Fruit fly (Drosophila melanogaster) whole organism, wandering third instar larva: Measurements from ENCODE around the gene CG31922.

Source experiments
- Abd-B ChIP-seq: fragments of >200 bp; optimal IDR thresholded peaks from 2 replicates; lab custom pipeline; 2017; ENCODE audit warnings: missing biosample characterization, missing genetic modification characterization
- CG32264 ChIP-seq: fragments of 200-800 bp; sonication (Bioruptor generic); optimal IDR thresholded peaks from 2 replicates; lab custom pipeline; 2016; ENCODE audit warnings: missing biosample characterization, missing genetic modification characterization
- CG9705 ChIP-seq: fragments of 200-800 bp; sonication (Bioruptor generic); optimal IDR thresholded peaks from 2 replicates; lab custom pipeline; 2018; ENCODE audit warnings: missing biosample characterization, mild to moderate bottlenecking, missing genetic modification characterization
- CrebA ChIP-seq: fragments of 200-800 bp; sonication (Bioruptor generic); optimal IDR thresholded peaks from 2 replicates; lab custom pipeline; 2016; ENCODE audit warnings: missing biosample characterization, mild to moderate bottlenecking, missing genetic modification characterization, borderline replicate concordance
- Dfd ChIP-seq: fragments of >200 bp; optimal IDR thresholded peaks from 2 replicates; lab custom pipeline; 2017; ENCODE audit warnings: missing biosample characterization, missing genetic modification characterization
- Dif ChIP-seq: fragments of 200-275, 200-300 bp; sonication (Bioruptor generic); optimal IDR thresholded peaks from 2 replicates; lab custom pipeline; 2018; ENCODE audit warnings: missing biosample characterization, missing genetic modification characterization; ENCODE audit not compliant: partially characterized antibody
- GATAd ChIP-seq: sonication (Bioruptor generic); optimal IDR thresholded peaks from 2 replicates; lab custom pipeline; 2016; ENCODE audit warnings: missing biosample characterization, missing genetic modification characterization
- HLH106 ChIP-seq: fragments of 200-800 bp; optimal IDR thresholded peaks from 3 replicates; lab custom pipeline; 2019; ENCODE audit warnings: missing biosample characterization, mild to moderate bottlenecking, missing genetic modification characterization, moderate library complexity
- Hnf4 ChIP-seq: fragments of 200-800 bp; sonication (Bioruptor generic); optimal IDR thresholded peaks from 2 replicates; lab custom pipeline; 2016; ENCODE audit warnings: missing biosample characterization, mild to moderate bottlenecking, missing genetic modification characterization
- Hr78 ChIP-seq: fragments of >200 bp; optimal IDR thresholded peaks from 2 replicates; lab custom pipeline; 2017; ENCODE audit warnings: missing biosample characterization, missing genetic modification characterization
- Hr83 ChIP-seq: fragments of 200-300 bp; sonication (Bioruptor generic); optimal IDR thresholded peaks from 2 replicates; lab custom pipeline; 2016; ENCODE audit warnings: missing biosample characterization, mild to moderate bottlenecking, missing genetic modification characterization, moderate library complexity; ENCODE audit not compliant: poor library complexity, severe bottlenecking
- Jra ChIP-seq: sonication (Bioruptor generic); optimal IDR thresholded peaks from 2 replicates; lab custom pipeline; 2016; ENCODE audit warnings: missing biosample characterization, missing genetic modification characterization
- Mio ChIP-seq: sonication (Bioruptor generic); optimal IDR thresholded peaks from 2 replicates; lab custom pipeline; 2016; ENCODE audit warnings: missing biosample characterization, missing genetic modification characterization
- Myc ChIP-seq: fragments of >200 bp; optimal IDR thresholded peaks from 2 replicates; lab custom pipeline; 2017
- N ChIP-seq: fragments of >200 bp; optimal IDR thresholded peaks from 2 replicates; lab custom pipeline; 2018; ENCODE audit warnings: missing biosample characterization, missing external identifiers, missing genetic modification characterization
- OdsH ChIP-seq: fragments of 200-800 bp; sonication (Bioruptor generic); optimal IDR thresholded peaks from 2 replicates; lab custom pipeline; 2016; ENCODE audit warnings: missing biosample characterization, mild to moderate bottlenecking, missing genetic modification characterization
- Rel ChIP-seq, 2 experiments: fragments of 200-800 bp; sonication (Bioruptor generic) in 1 of 2; optimal IDR thresholded peaks; 2 replicates in 1 of 2; 3 replicates in 1 of 2; lab custom pipeline; 2016 to 2019; ENCODE audit warnings: mild to moderate bottlenecking in 2 of 2, missing biosample characterization in 2 of 2, missing genetic modification characterization in 2 of 2, moderate library complexity in 1 of 2
- Sp1 ChIP-seq: fragments of 200-800 bp; sonication (Bioruptor generic); optimal IDR thresholded peaks from 3 replicates; lab custom pipeline; 2019; ENCODE audit warnings: missing biosample characterization, mild to moderate bottlenecking, missing genetic modification characterization, moderate library complexity
- Vsx2 ChIP-seq: fragments of 200-300, 225-300 bp; sonication (Bioruptor generic); optimal IDR thresholded peaks from 2 replicates; lab custom pipeline; 2018; ENCODE audit warnings: missing biosample characterization, missing genetic modification characterization; ENCODE audit not compliant: partially characterized antibody
- brk ChIP-seq: fragments of 200-800 bp; sonication (Bioruptor generic); optimal IDR thresholded peaks from 2 replicates; lab custom pipeline; 2016; ENCODE audit warnings: missing biosample characterization, mild to moderate bottlenecking, missing genetic modification characterization
- dl ChIP-seq, 2 experiments: fragments of 175-275, 200-275 bp in 1 of 2; fragments of 200-275 bp in 1 of 2; sonication (Bioruptor generic); optimal IDR thresholded peaks; lab custom pipeline; 2018; ENCODE audit warnings: mild to moderate bottlenecking in 2 of 2, missing biosample characterization in 2 of 2, missing genetic modification characterization in 2 of 2, moderate library complexity in 2 of 2; ENCODE audit not compliant: partially characterized antibody in 2 of 2, insufficient read depth in 1 of 2
- dmrt93B ChIP-seq: fragments of 200-800 bp; sonication (Bioruptor generic); optimal IDR thresholded peaks from 2 replicates; lab custom pipeline; 2018; ENCODE audit warnings: missing biosample characterization, mild to moderate bottlenecking, missing genetic modification characterization
- dsf ChIP-seq: sonication (Bioruptor generic); optimal IDR thresholded peaks from 2 replicates; lab custom pipeline; 2016; ENCODE audit warnings: missing biosample characterization, missing genetic modification characterization, borderline replicate concordance
- ey ChIP-seq: fragments of 200-800 bp; sonication (Bioruptor generic); optimal IDR thresholded peaks from 2 replicates; lab custom pipeline; 2016; ENCODE audit warnings: missing biosample characterization, missing genetic modification characterization
- foxo ChIP-seq, 2 experiments: fragments of 200-800 bp; sonication (Bioruptor generic); optimal IDR thresholded peaks; 2 replicates in 1 of 2; 3 replicates in 1 of 2; lab custom pipeline; 2016 to 2017; ENCODE audit warnings: missing biosample characterization in 2 of 2, missing genetic modification characterization in 2 of 2
- fru ChIP-seq: fragments of 200-800 bp; sonication (Bioruptor generic); optimal IDR thresholded peaks from 3 replicates; lab custom pipeline; 2016; ENCODE audit warnings: missing biosample characterization, mild to moderate bottlenecking, missing genetic modification characterization
- h ChIP-seq: fragments of 200-800 bp; sonication (Bioruptor generic); optimal IDR thresholded peaks from 3 replicates; lab custom pipeline; 2016; ENCODE audit warnings: missing biosample characterization, mild to moderate bottlenecking, missing genetic modification characterization
- jim ChIP-seq: fragments of 175-275, 200-325 bp; sonication (Bioruptor generic); optimal IDR thresholded peaks from 2 replicates; lab custom pipeline; 2016; ENCODE audit warnings: missing biosample characterization, mild to moderate bottlenecking, missing genetic modification characterization
- lola ChIP-seq: fragments of >200 bp; optimal IDR thresholded peaks from 2 replicates; lab custom pipeline; 2017; ENCODE audit warnings: missing biosample characterization, missing genetic modification characterization
- pan ChIP-seq: fragments of >200 bp; optimal IDR thresholded peaks from 2 replicates; lab custom pipeline; 2017
- psq ChIP-seq: fragments of 200-800 bp; sonication (Bioruptor generic); optimal IDR thresholded peaks from 3 replicates; lab custom pipeline; 2017; ENCODE audit warnings: missing biosample characterization, mild to moderate bottlenecking, missing genetic modification characterization, moderate library complexity
- rgr ChIP-seq: fragments of 200-800 bp; sonication (Bioruptor generic); optimal IDR thresholded peaks from 3 replicates; lab custom pipeline; 2016; ENCODE audit warnings: missing biosample characterization, mild to moderate bottlenecking, missing genetic modification characterization
- sage ChIP-seq: fragments of 200-800 bp; sonication (Bioruptor generic); optimal IDR thresholded peaks from 2 replicates; lab custom pipeline; 2016; ENCODE audit warnings: missing biosample characterization, mild to moderate bottlenecking, missing genetic modification characterization
- tai ChIP-seq: sonication (Bioruptor generic); optimal IDR thresholded peaks from 2 replicates; lab custom pipeline; 2016; ENCODE audit warnings: missing biosample characterization, missing genetic modification characterization
- woc ChIP-seq: sonication (Bioruptor generic); optimal IDR thresholded peaks from 2 replicates; lab custom pipeline; 2016; ENCODE audit warnings: missing biosample characterization, mild to moderate bottlenecking, missing genetic modification characterization

The CG31922 gene

DNA sequence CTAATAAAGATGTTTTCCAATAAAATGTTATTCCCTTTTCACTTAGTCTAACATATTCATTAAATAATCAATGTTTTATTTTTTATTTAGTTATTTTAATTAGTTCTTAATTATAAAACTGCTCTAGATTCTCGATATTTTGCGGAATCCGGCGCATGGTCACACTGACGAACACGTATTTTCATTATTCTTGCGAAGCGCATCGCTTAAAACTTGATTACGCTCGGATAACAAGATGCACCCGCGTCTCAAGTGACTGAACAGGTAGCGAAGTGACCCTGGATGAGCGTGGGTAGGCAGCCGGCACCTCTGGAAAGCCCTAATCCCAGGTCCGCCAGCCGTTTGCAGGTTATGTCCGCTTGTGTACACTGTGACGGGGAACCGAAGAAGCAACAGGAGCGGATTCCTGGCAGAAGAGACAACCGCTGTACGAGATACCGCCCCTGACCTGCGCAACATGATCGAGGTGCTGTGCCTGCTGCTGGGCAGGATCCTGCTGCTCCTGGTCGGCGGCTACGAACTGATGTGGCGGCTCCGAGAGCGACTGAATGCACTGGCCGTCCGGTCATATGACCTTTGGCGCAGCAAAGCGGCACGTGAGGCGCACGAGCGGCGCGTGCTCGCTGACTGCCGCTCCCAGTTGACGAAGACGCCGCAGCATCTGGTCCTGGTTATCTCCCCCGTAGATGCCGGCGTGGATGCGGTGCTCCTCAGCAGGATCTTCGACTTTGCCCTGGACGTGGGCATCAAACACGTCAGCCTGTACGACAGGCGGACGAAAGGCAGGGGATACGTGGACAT lies 11.3 kb upstream of the CG31922 start, which contains the start of gene Tango14:
Gene Tango14 (plus strand): TSS at position 143 of the 801 bp plus-strand sequence.
- TF ChIP-seq Mio (GFP tag; lab: Kevin White, UChicago) (no peak), ey (GFP tag; lab: Kevin White, UChicago) (no peak), OdsH (GFP tag; lab: Kevin White, UChicago) (no peak), brk (GFP tag; lab: Kevin White, UChicago) (no peak), Dfd (GFP tag; lab: Kevin White, UChicago) (no peak), CrebA (GFP tag; lab: Kevin White, UChicago) (no peak), dsf (GFP tag; lab: Kevin White, UChicago) (no peak), dl (GFP tag; optimal IDR thresholded peaks at IDR 0.05; lab: Kevin White, UChicago; ENCODE audit: insufficient read depth in 1 of 2, partially characterized antibody in 2 of 2) (no peak), woc (no peak), HLH106 (tag; lab: Kevin White, UChicago) (no peak), foxo (GFP tag; optimal IDR thresholded peaks at IDR 0.05; lab: Kevin White, UChicago) (no peak), Hr83 (no peak), GATAd (GFP tag; lab: Kevin White, UChicago) (no peak), Hnf4 (no peak), CG9705 (GFP tag; lab: Kevin White, UChicago) (no peak), Jra (GFP tag; lab: Kevin White, UChicago) (no peak)

DNA sequence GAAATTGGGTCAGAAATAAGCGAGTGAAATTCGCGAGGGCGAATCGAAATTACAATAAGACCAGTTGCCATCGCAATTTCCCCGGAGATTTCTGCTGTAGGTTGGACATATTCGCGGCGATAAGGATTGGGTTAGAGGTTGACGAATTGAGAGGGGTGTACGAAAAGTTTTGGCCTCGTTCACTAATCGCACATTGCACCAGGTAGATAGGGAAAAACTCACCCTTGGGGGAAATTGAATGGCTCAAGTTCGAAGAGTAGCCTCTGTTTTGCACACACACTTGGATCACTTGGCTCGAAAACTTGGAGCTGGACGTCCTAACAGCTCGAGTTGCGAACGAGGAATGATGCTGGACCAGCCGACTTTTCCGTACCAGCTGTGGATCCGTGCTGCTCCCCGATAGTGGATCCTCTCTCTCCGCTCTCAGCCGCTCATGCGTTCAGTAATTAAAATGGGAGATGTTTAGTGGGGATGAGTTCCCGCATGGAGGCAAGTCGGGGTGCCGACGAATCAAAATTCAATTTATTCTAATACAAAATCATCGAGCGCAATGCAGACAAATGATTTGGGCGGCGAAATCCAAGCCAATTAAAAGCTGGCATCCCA lies 6.3 kb upstream of the CG31922 start, which contains the start of gene CG5080:
Gene CG5080 (minus strand): TSS at position 349 of the 606 bp plus-strand sequence.
- TF ChIP-seq Dif (GFP tag; lab: Kevin White, UChicago) (peak; percentile 63), pan (lab: Kevin White, UChicago) (no peak), Rel (GFP tag; optimal IDR thresholded peaks at IDR 0.05; lab: Kevin White, UChicago) (no peak), Rel (tag; optimal IDR thresholded peaks at IDR 0.05; lab: Kevin White, UChicago) (peak; percentile 49)

DNA sequence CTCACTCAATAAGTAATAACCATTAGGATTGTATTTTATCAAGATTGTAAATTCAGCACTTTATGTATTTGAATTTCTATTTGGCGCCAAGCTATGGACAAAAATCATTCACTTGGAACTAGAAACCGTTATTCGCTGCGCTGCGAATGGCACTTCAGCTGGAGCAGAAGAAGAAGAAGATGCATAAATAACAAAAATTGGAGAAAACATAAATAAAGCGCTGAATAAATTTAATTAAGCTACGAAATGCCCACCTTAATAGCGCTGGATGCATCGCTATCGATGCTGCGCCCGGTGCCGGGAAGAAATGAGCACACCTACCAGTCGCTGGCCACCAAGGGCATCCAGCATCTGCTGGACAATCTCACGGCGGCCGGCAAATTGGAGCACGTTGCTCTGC lies 5.7 kb upstream of the CG31922 start, which contains the start of gene IntS14:
Gene IntS14 (plus strand): TSS at position 150 of the 400 bp plus-strand sequence.
- TF ChIP-seq CrebA (GFP tag; lab: Kevin White, UChicago) (no peak), Myc (lab: Kevin White, UChicago) (peak; percentile 54), Rel (GFP tag; optimal IDR thresholded peaks at IDR 0.05; lab: Kevin White, UChicago) (no peak), Rel (tag; optimal IDR thresholded peaks at IDR 0.05; lab: Kevin White, UChicago) (peak; percentile 48)

DNA sequence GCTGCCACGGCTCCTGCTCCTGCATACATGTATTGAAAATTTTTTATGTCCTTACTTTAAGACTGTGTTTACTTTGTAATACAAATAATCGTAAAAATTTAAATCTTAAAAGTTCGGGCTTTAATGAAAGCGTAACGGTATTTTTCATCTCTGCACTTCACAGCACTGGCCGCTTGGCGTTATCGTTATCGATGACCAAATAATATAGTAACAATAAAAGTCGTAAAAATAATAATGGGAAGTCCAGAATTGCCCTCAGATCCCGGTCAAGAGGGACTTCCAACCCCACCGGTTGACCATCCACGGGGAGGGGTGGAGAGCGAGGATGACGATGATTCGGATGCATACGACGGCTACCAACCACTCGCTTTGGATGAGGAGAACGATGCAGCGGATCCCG lies 3.7 kb upstream of the CG31922 start, which contains the start of gene CG14341:
Gene CG14341 (plus strand): TSS at position 181 of the 400 bp plus-strand sequence.
- TF ChIP-seq OdsH (GFP tag; lab: Kevin White, UChicago): no peak
- TF ChIP-seq Rel (GFP tag; optimal IDR thresholded peaks at IDR 0.05; lab: Kevin White, UChicago): no peak
- TF ChIP-seq Rel (tag; optimal IDR thresholded peaks at IDR 0.05; lab: Kevin White, UChicago): peak; percentile 97

DNA sequence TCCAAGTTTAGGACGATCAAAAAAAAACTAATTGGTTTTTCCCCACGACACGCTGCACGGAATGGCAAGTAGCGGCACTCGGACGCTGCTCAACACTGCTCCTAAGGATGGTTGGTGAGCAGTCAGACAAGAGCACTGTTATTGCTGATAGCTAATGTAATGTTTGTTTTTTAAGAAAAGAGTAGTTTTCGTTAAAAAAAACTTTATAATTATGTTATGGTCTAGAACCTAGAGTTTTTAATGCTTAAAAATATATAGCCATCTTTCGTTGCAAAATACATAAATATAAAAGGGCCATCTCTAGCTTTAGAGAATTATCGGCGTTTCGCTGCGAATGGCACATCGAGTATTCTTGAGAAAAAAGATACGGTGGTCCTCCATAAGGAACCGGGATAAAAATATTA lies 2.7 kb downstream of the CG31922 start, which contains the start of the genes Charon and CG4887:
Gene Charon (minus strand): TSS at position 102 of the 404 bp plus-strand sequence.
Gene CG4887 (plus strand): TSS at position 306 of the 404 bp plus-strand sequence.
- TF ChIP-seq tai (GFP tag; lab: Kevin White, UChicago): no peak
- TF ChIP-seq jim (GFP tag; lab: Kevin White, UChicago): no peak
- TF ChIP-seq Dif (GFP tag; lab: Kevin White, UChicago): no peak
- TF ChIP-seq CrebA (GFP tag; lab: Kevin White, UChicago): no peak
- TF ChIP-seq Hr83: peak; percentile 16
- TF ChIP-seq Rel (GFP tag; optimal IDR thresholded peaks at IDR 0.05; lab: Kevin White, UChicago): no peak
- peak; percentile 100 for TF ChIP-seq Rel (tag; optimal IDR thresholded peaks at IDR 0.05; lab: Kevin White, UChicago)
- TF ChIP-seq CG32264 (GFP tag; lab: Kevin White, UChicago): no peak
- peak; percentile 89 for TF ChIP-seq ey (GFP tag; lab: Kevin White, UChicago)
- TF ChIP-seq foxo (GFP tag; optimal IDR thresholded peaks at IDR 0.05; lab: Kevin White, UChicago): peak; percentile 41 to 93
- TF ChIP-seq CG9705 (GFP tag; lab: Kevin White, UChicago): peak; percentile 73
- peak; percentile 87 for TF ChIP-seq HLH106 (tag; lab: Kevin White, UChicago)
- TF ChIP-seq OdsH (GFP tag; lab: Kevin White, UChicago): peak; percentile 88
- TF ChIP-seq h (GFP tag; lab: Kevin White, UChicago): peak; percentile 94
- TF ChIP-seq fru: no peak
- TF ChIP-seq dmrt93B (GFP tag; lab: Kevin White, UChicago): no peak
- no peak for TF ChIP-seq Hr78 (GFP tag; lab: Kevin White, UChicago)
- TF ChIP-seq psq: peak; percentile 83
- peak; percentile 84 for TF ChIP-seq Sp1 (GFP tag; lab: Kevin White, UChicago)
- TF ChIP-seq Mio (GFP tag; lab: Kevin White, UChicago): peak; percentile 48
- TF ChIP-seq Myc (lab: Kevin White, UChicago): peak; percentile 73
- no peak for TF ChIP-seq pan (lab: Kevin White, UChicago)
- TF ChIP-seq lola: no peak
- no peak for TF ChIP-seq N (GFP tag; lab: Kevin White, UChicago)
- TF ChIP-seq rgr (GFP tag; lab: Kevin White, UChicago): peak; percentile 90
- no peak for TF ChIP-seq sage (GFP tag; lab: Kevin White, UChicago)
- no peak for TF ChIP-seq Vsx2
- no peak for TF ChIP-seq woc
- TF ChIP-seq Hnf4: no peak
- no peak for TF ChIP-seq Abd-B (GFP tag; lab: Kevin White, UChicago)
